Worm (Caenorhabditis elegans) whole organism, L4 larva: ENCODE results near the gene F55C9.3.

Experiments
- aha-1 ChIP-seq: fragments of 150-350 bp; peaks from one replicate; lab custom pipeline; 2014; ENCODE audit warnings: missing biosample characterization, missing genetic modification characterization
- attf-4 ChIP-seq: sonication (generic microtip); optimal IDR thresholded peaks from 3 replicates; lab custom pipeline; 2017; ENCODE audit warnings: missing biosample characterization, missing genetic modification characterization
- ceh-20 ChIP-seq: fragments of 200-800 bp; sonication (Bioruptor generic); IDR thresholded peaks from 2 replicates; pipeline ENCODE4 v1.3.6; 2022; ENCODE audit warnings: missing genetic modification reagents, missing genetic modification characterization, missing compliant biosample characterization
- ceh-28 ChIP-seq: fragments of 150-350 bp; optimal IDR thresholded peaks from 2 replicates; lab custom pipeline; 2014; ENCODE audit warnings: missing biosample characterization, missing genetic modification reagents, missing genetic modification characterization
- ceh-82 ChIP-seq: sonication (generic microtip); optimal IDR thresholded peaks from 2 replicates; lab custom pipeline; 2017; ENCODE audit warnings: missing biosample characterization, missing genetic modification characterization
- cey-2 ChIP-seq: sonication (generic microtip); optimal IDR thresholded peaks from 3 replicates; lab custom pipeline; 2017; ENCODE audit warnings: missing genetic modification characterization, mild to moderate bottlenecking, missing compliant biosample characterization, antibody characterized with exemption, borderline replicate concordance; ENCODE audit not compliant: insufficient read depth
- dmd-6 ChIP-seq: fragments of 200-800 bp; sonication (Bioruptor generic); IDR thresholded peaks from 2 replicates; pipeline ENCODE4 v1.3.6; 2022; ENCODE audit warnings: missing genetic modification reagents, missing genetic modification characterization, missing compliant biosample characterization
- dmd-8 ChIP-seq: fragments of 200-800 bp; sonication (Bioruptor generic); IDR thresholded peaks from 2 replicates; pipeline ENCODE4 v1.3.6; 2022; ENCODE audit warnings: missing genetic modification characterization, missing compliant biosample characterization
- dpl-1 ChIP-seq: fragments of 150-350 bp; optimal IDR thresholded peaks from 2 replicates; lab custom pipeline; 2014; ENCODE audit warnings: missing biosample characterization, missing genetic modification reagents, missing genetic modification characterization
- duxl-1 ChIP-seq: sonication (generic microtip); optimal IDR thresholded peaks from 2 replicates; lab custom pipeline; 2016; ENCODE audit warnings: mild to moderate bottlenecking, missing genetic modification characterization, moderate library complexity, missing compliant biosample characterization; ENCODE audit not compliant: poor library complexity
- dve-1 ChIP-seq: sonication (generic microtip); optimal IDR thresholded peaks from 2 replicates; lab custom pipeline; 2017; ENCODE audit warnings: antibody characterized with exemption, mild to moderate bottlenecking, missing genetic modification characterization, missing compliant biosample characterization; ENCODE audit not compliant: insufficient read depth
- fos-1 ChIP-seq: fragments of 150-350 bp; optimal IDR thresholded peaks from 2 replicates; lab custom pipeline; 2014; ENCODE audit warnings: missing biosample characterization, missing genetic modification characterization
- jun-1 ChIP-seq: fragments of 150-350 bp; optimal IDR thresholded peaks from 2 replicates; lab custom pipeline; 2014; ENCODE audit warnings: missing biosample characterization, missing genetic modification reagents, missing genetic modification characterization
- lim-7 ChIP-seq: fragments of 200-800 bp; sonication (Bioruptor generic); IDR thresholded peaks from 2 replicates; pipeline ENCODE4 v1.3.6; 2022; ENCODE audit warnings: missing genetic modification characterization, missing compliant biosample characterization
- lin-1 ChIP-seq: fragments of 200-800 bp; sonication (Bioruptor generic); IDR thresholded peaks from 2 replicates; pipeline ENCODE4 v1.3.6; 2022; ENCODE audit warnings: missing genetic modification reagents, missing genetic modification characterization, missing compliant biosample characterization
- mdl-1 ChIP-seq, 2 experiments: fragments of 150-350 bp in 1 of 2; sonication (generic microtip) in 1 of 2; optimal IDR thresholded peaks; 2 replicates each; lab custom pipeline; 2014 to 2017; ENCODE audit warnings: missing biosample characterization in 2 of 2, missing genetic modification characterization in 2 of 2
- mes-2 ChIP-seq: sonication (generic microtip); optimal IDR thresholded peaks from 2 replicates; lab custom pipeline; 2016; ENCODE audit warnings: missing genotype, mild to moderate bottlenecking, missing genetic modification characterization, missing compliant biosample characterization; ENCODE audit not compliant: poor library complexity, severe bottlenecking
- nhr-25 ChIP-seq: sonication (generic microtip); optimal IDR thresholded peaks from 2 replicates; lab custom pipeline; 2017; ENCODE audit warnings: missing genetic modification characterization, mild to moderate bottlenecking, missing compliant biosample characterization, antibody characterized with exemption, moderate library complexity, borderline replicate concordance; ENCODE audit not compliant: insufficient read depth
- nhr-6 ChIP-seq: fragments of 150-350 bp; optimal IDR thresholded peaks from 2 replicates; lab custom pipeline; 2014; ENCODE audit warnings: missing biosample characterization, missing genetic modification characterization
- nhr-76 ChIP-seq: fragments of 150-350 bp; optimal IDR thresholded peaks from 2 replicates; lab custom pipeline; 2014; ENCODE audit warnings: missing biosample characterization, missing genetic modification characterization
- php-3 ChIP-seq: fragments of 200-800 bp; sonication (Bioruptor generic); IDR thresholded peaks from 2 replicates; pipeline ENCODE4 v1.3.6; 2022; ENCODE audit warnings: missing genetic modification reagents, missing genetic modification characterization, missing compliant biosample characterization
- skn-1 ChIP-seq: fragments of 150-350 bp; optimal IDR thresholded peaks from 2 replicates; lab custom pipeline; 2014; ENCODE audit warnings: missing biosample characterization, missing genetic modification characterization
- unc-130 ChIP-seq: sonication (generic microtip); optimal IDR thresholded peaks from 2 replicates; lab custom pipeline; 2016; ENCODE audit warnings: missing genetic modification reagents, missing genetic modification characterization, missing compliant biosample characterization
- unc-62 ChIP-seq, 3 experiments: fragments of 150-350 bp in 1 of 3; sonication (generic microtip); optimal IDR thresholded peaks in 2 of 3; peaks in 1 of 3; 1 replicate in 1 of 3; 2 replicates in 2 of 3; lab custom pipeline; 2014 to 2017; ENCODE audit warnings: missing biosample characterization in 3 of 3, missing genetic modification characterization in 3 of 3, missing genetic modification reagents in 3 of 3, missing genotype in 1 of 3
- zip-2 ChIP-seq: fragments of 150-350 bp; optimal IDR thresholded peaks from 2 replicates; lab custom pipeline; 2014; ENCODE audit warnings: missing biosample characterization, missing genetic modification characterization
- ztf-11 ChIP-seq: fragments of 150-350 bp; optimal IDR thresholded peaks from 2 replicates; lab custom pipeline; 2014; ENCODE audit warnings: missing biosample characterization, missing genetic modification characterization

Gene F55C9.3

ce11 chrV:19288073-19288805 lies at the start of gene F55C9.3, which contains the start of gene fbxb-57:
Gene F55C9.3 (minus strand): TSS chrV:19288173.
Gene fbxb-57 (plus strand): TSS chrV:19288755.
- TF ChIP-seq unc-62 (GFP tag; optimal IDR thresholded peaks at IDR 0.05 in 1 of 2; lab: Kevin White, UChicago): peak in 1 of 2 experiments; percentile 71
- TF ChIP-seq unc-62 (tag; optimal IDR thresholded peaks at IDR 0.05; lab: Kevin White, UChicago): no peak
- TF ChIP-seq ceh-82: no peak
- no peak for TF ChIP-seq nhr-76 (tag; lab: Kevin White, UChicago)
- TF ChIP-seq, all 104 proteins: peak for 1

- TF ChIP-seq cey-2: no peak
- peak; percentile 62 for TF ChIP-seq ceh-28 (tag; lab: Kevin White, UChicago)
- TF ChIP-seq dpl-1 (GFP tag; lab: Kevin White, UChicago): no peak
- TF ChIP-seq, all 104 proteins: peak for 1
Measured at ce11 chrV:19337333-19337732, 49.4 kb upstream of the F55C9.3 start.

- no peak for TF ChIP-seq nhr-76 (tag; lab: Kevin White, UChicago)
- TF ChIP-seq jun-1 (tag; lab: Kevin White, UChicago): no peak
- no peak for TF ChIP-seq nhr-6 (tag; lab: Kevin White, UChicago)
- TF ChIP-seq php-3 (GFP tag; lab: Robert Waterston, UW): no peak
- no peak for TF ChIP-seq nhr-25 (tag; lab: Kevin White, UChicago)
- TF ChIP-seq mdl-1 (tag; optimal IDR thresholded peaks at IDR 0.05; lab: Kevin White, UChicago): no peak
- no peak for TF ChIP-seq attf-4 (tag; lab: Kevin White, UChicago)
- peak in 1 of 2 experiments; percentile 13 for TF ChIP-seq unc-62 (GFP tag; optimal IDR thresholded peaks at IDR 0.05 in 1 of 2; lab: Kevin White, UChicago)
- TF ChIP-seq unc-62 (tag; optimal IDR thresholded peaks at IDR 0.05; lab: Kevin White, UChicago): no peak
Measured at ce11 chrV:19329263-19329662, 41.3 kb upstream of the F55C9.3 start, which contains the start of gene fbxb-65. Gene fbxb-65 (plus strand): TSS chrV:19329563.

- peak; percentile 77 for TF ChIP-seq aha-1 (tag; lab: Kevin White, UChicago)
- TF ChIP-seq unc-130: no peak
- 0 out of 2 replicates have a peak, but pooled peaks have one; percentile 37 for TF ChIP-seq lim-7
- no peak for TF ChIP-seq skn-1 (tag; lab: Kevin White, UChicago)
Measured at ce11 chrV:19325436-19325835, 37.5 kb upstream of the F55C9.3 start.

- TF ChIP-seq zip-2 (tag; lab: Kevin White, UChicago): no peak
Measured at ce11 chrV:19322387-19322786, 34.4 kb upstream of the F55C9.3 start, which contains the start of gene C43D7.4. Gene C43D7.4 (minus strand): TSS chrV:19322487.

ce11 chrV:19320385-19320784 lies 32.4 kb upstream of the F55C9.3 start, which contains the start of gene sdz-6:
Gene sdz-6 (plus strand): TSS chrV:19320613.
- no peak for TF ChIP-seq ztf-11 (tag; lab: Kevin White, UChicago)
- no peak for TF ChIP-seq duxl-1
- peak; percentile 8; the same call in 1 of the 2 replicates for TF ChIP-seq dmd-6 (GFP tag; lab: Robert Waterston, UW)
- no peak for TF ChIP-seq mes-2 (tag; lab: Kevin White, UChicago)
- TF ChIP-seq dmd-8 (GFP tag; lab: Robert Waterston, UW): no peak
- no peak for TF ChIP-seq fos-1 (tag; lab: Kevin White, UChicago)
- TF ChIP-seq ceh-20: no peak
- peak in 1 of 2 experiments; percentile 95 for TF ChIP-seq unc-62 (GFP tag; optimal IDR thresholded peaks at IDR 0.05 in 1 of 2; lab: Kevin White, UChicago)
- no peak for TF ChIP-seq unc-62 (tag; optimal IDR thresholded peaks at IDR 0.05; lab: Kevin White, UChicago)
- TF ChIP-seq dve-1: no peak
- TF ChIP-seq lin-1 (GFP tag; lab: Robert Waterston, UW): no peak
- no peak for TF ChIP-seq unc-130
- no peak for TF ChIP-seq dpl-1 (GFP tag; lab: Kevin White, UChicago)
